Worm (Caenorhabditis elegans) whole organism, L1 larva: ENCODE data around the gene lipl-6.

ENCODE experiments used
- C04F5.9 ChIP-seq: sonication (generic microtip); optimal IDR thresholded peaks from 2 replicates; lab custom pipeline; 2016; ENCODE audit warnings: missing genetic modification characterization, missing compliant biosample characterization
- C16A3.4 ChIP-seq: fragments of 150-350 bp; optimal IDR thresholded peaks from 2 replicates; lab custom pipeline; 2014; ENCODE audit warnings: missing biosample characterization, missing genetic modification characterization
- C34B4.2 ChIP-seq: sonication (generic microtip); optimal IDR thresholded peaks from 2 replicates; lab custom pipeline; 2017; ENCODE audit warnings: mild to moderate bottlenecking, missing genetic modification characterization, missing compliant biosample characterization
- F16B12.6 ChIP-seq: fragments of 150-350 bp; optimal IDR thresholded peaks from 2 replicates; lab custom pipeline; 2014; ENCODE audit warnings: missing biosample characterization, missing genetic modification characterization
- Y116A8C.19 ChIP-seq: sonication (generic microtip); optimal IDR thresholded peaks from 2 replicates; lab custom pipeline; 2016; ENCODE audit warnings: missing compliant biosample characterization, missing genetic modification characterization, borderline replicate concordance
- aha-1 ChIP-seq: fragments of 150-350 bp; optimal IDR thresholded peaks from 2 replicates; lab custom pipeline; 2014; ENCODE audit warnings: missing biosample characterization, missing genetic modification characterization
- alr-1 ChIP-seq: fragments of 200-800 bp; sonication (Bioruptor generic); optimal IDR thresholded peaks from 2 replicates; lab custom pipeline; 2018; ENCODE audit warnings: borderline replicate concordance, mild to moderate bottlenecking, missing genetic modification characterization, missing compliant biosample characterization
- blmp-1 ChIP-seq: fragments of 150-350 bp; optimal IDR thresholded peaks from 2 replicates; lab custom pipeline; 2014; ENCODE audit warnings: missing biosample characterization, missing genetic modification characterization
- ceh-82 ChIP-seq, 3 experiments: fragments of 150-350 bp in 1 of 3; sonication (generic microtip) in 2 of 3; optimal IDR thresholded peaks; 2 replicates each; lab custom pipeline; 2014 to 2017; ENCODE audit warnings: missing biosample characterization in 3 of 3, missing genetic modification characterization in 3 of 3
- ces-1 ChIP-seq: fragments of 150-350 bp; optimal IDR thresholded peaks from 2 replicates; lab custom pipeline; 2014; ENCODE audit warnings: missing biosample characterization, missing genetic modification reagents, missing genetic modification characterization
- efl-1 ChIP-seq, 4 experiments: fragments of 150-350 bp; optimal IDR thresholded peaks in 3 of 4; peaks in 1 of 4; 1 replicate in 1 of 4; 2 replicates in 3 of 4; lab custom pipeline; 2014; ENCODE audit warnings: missing biosample characterization in 2 of 4, missing genetic modification characterization in 2 of 4, missing genetic modification reagents in 2 of 4
- egl-13 ChIP-seq: sonication (generic microtip); optimal IDR thresholded peaks from 2 replicates; lab custom pipeline; 2016; ENCODE audit warnings: missing genotype, missing genetic modification reagents, missing genetic modification characterization, missing compliant biosample characterization
- egl-27 ChIP-seq, 2 experiments: fragments of 150-350 bp in 1 of 2; sonication (generic microtip); optimal IDR thresholded peaks; 3 replicates each; lab custom pipeline; 2017 to 2018; ENCODE audit warnings: missing biosample characterization in 2 of 2, missing genetic modification characterization in 2 of 2, missing genetic modification reagents in 2 of 2
- elt-2 ChIP-seq: sonication (generic microtip); optimal IDR thresholded peaks from 2 replicates; lab custom pipeline; 2016; ENCODE audit warnings: missing genetic modification characterization, mild to moderate bottlenecking, inconsistent platforms, missing compliant biosample characterization, missing genetic modification reagents
- elt-3 ChIP-seq, 6 experiments: fragments of 150-350 bp in 1 of 6; sonication (generic microtip); optimal IDR thresholded peaks; 2 replicates each; lab custom pipeline; 2017 to 2018; ENCODE audit warnings: missing biosample characterization in 6 of 6, missing genetic modification characterization in 6 of 6, inconsistent platforms in 1 of 6
- ets-5 ChIP-seq: fragments of 200-800 bp; sonication (Bioruptor generic); IDR thresholded peaks from 2 replicates; pipeline ENCODE4 v1.3.6; 2022; ENCODE audit warnings: missing genetic modification characterization, missing compliant biosample characterization
- fkh-8 ChIP-seq: sonication (generic microtip); optimal IDR thresholded peaks from 2 replicates; lab custom pipeline; 2016; ENCODE audit warnings: mild to moderate bottlenecking, missing genetic modification characterization, missing compliant biosample characterization
- hlh-17 ChIP-seq: fragments of 200-800 bp; sonication (Bioruptor generic); optimal IDR thresholded peaks from 2 replicates; lab custom pipeline; 2018; ENCODE audit warnings: missing genetic modification characterization, mild to moderate bottlenecking, missing compliant biosample characterization, moderate library complexity, borderline replicate concordance
- hpl-2 ChIP-seq: fragments of 150-350 bp; optimal IDR thresholded peaks from 2 replicates; lab custom pipeline; 2014; ENCODE audit warnings: missing biosample characterization, missing genetic modification reagents, missing genetic modification characterization
- jun-1 ChIP-seq: fragments of 150-350 bp; optimal IDR thresholded peaks from 2 replicates; lab custom pipeline; 2014; ENCODE audit warnings: missing biosample characterization, missing genetic modification reagents, missing genetic modification characterization
- lin-13 ChIP-seq: fragments of 150-350 bp; optimal IDR thresholded peaks from 2 replicates; lab custom pipeline; 2014; ENCODE audit warnings: missing biosample characterization, missing genetic modification reagents, missing genetic modification characterization
- lin-14 ChIP-seq: fragments of 200-800 bp; sonication (Bioruptor generic); optimal IDR thresholded peaks from 2 replicates; lab custom pipeline; 2018; ENCODE audit warnings: mild to moderate bottlenecking, missing genetic modification characterization, moderate library complexity, missing compliant biosample characterization
- lin-15B ChIP-seq: fragments of 150-350 bp; sonication (generic microtip); optimal IDR thresholded peaks from 3 replicates; lab custom pipeline; 2014; ENCODE audit warnings: missing biosample characterization, missing genetic modification characterization
- lin-39 ChIP-seq: fragments of 150-350 bp; optimal IDR thresholded peaks from 2 replicates; lab custom pipeline; 2014; ENCODE audit warnings: missing biosample characterization, missing genetic modification reagents, missing genetic modification characterization
- lir-3 ChIP-seq: sonication (generic microtip); optimal IDR thresholded peaks from 2 replicates; lab custom pipeline; 2016; ENCODE audit warnings: mild to moderate bottlenecking, missing genetic modification characterization, moderate library complexity, missing compliant biosample characterization; ENCODE audit not compliant: poor library complexity
- lsy-2 ChIP-seq, 2 experiments: fragments of 150-350 bp; optimal IDR thresholded peaks; 2 replicates each; lab custom pipeline; 2014; ENCODE audit warnings: missing biosample characterization in 2 of 2, missing genetic modification characterization in 2 of 2
- mep-1 ChIP-seq: fragments of 150-350 bp; optimal IDR thresholded peaks from 2 replicates; lab custom pipeline; 2014; ENCODE audit warnings: missing biosample characterization, missing genetic modification characterization
- nhr-19 ChIP-seq: fragments of 200-800 bp; sonication (Bioruptor generic); conservative IDR thresholded peaks from 2 replicates; pipeline ENCODE4 v1.3.6; 2022; ENCODE audit warnings: missing genetic modification characterization, missing compliant biosample characterization
- nhr-20 ChIP-seq: sonication (generic microtip); optimal IDR thresholded peaks from 2 replicates; lab custom pipeline; 2016; ENCODE audit warnings: mild to moderate bottlenecking, missing genetic modification characterization, missing compliant biosample characterization
- nhr-237 ChIP-seq: fragments of 150-350 bp; optimal IDR thresholded peaks from 2 replicates; lab custom pipeline; 2014; ENCODE audit warnings: missing biosample characterization, missing genetic modification characterization
- nhr-28 ChIP-seq: fragments of 150-350 bp; optimal IDR thresholded peaks from 2 replicates; lab custom pipeline; 2014; ENCODE audit warnings: missing biosample characterization, missing genetic modification characterization
- nhr-47 ChIP-seq: sonication (generic microtip); optimal IDR thresholded peaks from 2 replicates; lab custom pipeline; 2016; ENCODE audit warnings: mild to moderate bottlenecking, missing genetic modification characterization, moderate library complexity, missing compliant biosample characterization
- nhr-71 ChIP-seq: sonication (generic microtip); optimal IDR thresholded peaks from 2 replicates; lab custom pipeline; 2016; ENCODE audit warnings: mild to moderate bottlenecking, missing genetic modification characterization, moderate library complexity, missing compliant biosample characterization
- nhr-84 ChIP-seq: sonication (generic microtip); optimal IDR thresholded peaks from 2 replicates; lab custom pipeline; 2017; ENCODE audit warnings: missing biosample characterization, missing genetic modification characterization
- nhr-90 ChIP-seq: sonication (generic microtip); optimal IDR thresholded peaks from 2 replicates; lab custom pipeline; 2016; ENCODE audit warnings: mild to moderate bottlenecking, missing genetic modification characterization, missing compliant biosample characterization; ENCODE audit not compliant: poor library complexity
- rnt-1 ChIP-seq: sonication (generic microtip); optimal IDR thresholded peaks from 2 replicates; lab custom pipeline; 2016; ENCODE audit warnings: mild to moderate bottlenecking, missing genetic modification characterization, moderate library complexity, missing compliant biosample characterization
- snpc-4 ChIP-seq: fragments of 150-350 bp; optimal IDR thresholded peaks from 2 replicates; lab custom pipeline; 2014; ENCODE audit warnings: missing biosample characterization, missing genetic modification characterization
- snu-23 ChIP-seq: sonication (generic microtip); optimal IDR thresholded peaks from 2 replicates; lab custom pipeline; 2016; ENCODE audit warnings: missing genetic modification characterization, missing compliant biosample characterization
- sox-4 ChIP-seq: sonication (generic microtip); optimal IDR thresholded peaks from 2 replicates; lab custom pipeline; 2016; ENCODE audit warnings: missing genetic modification characterization, missing compliant biosample characterization
- sptf-1 ChIP-seq: fragments of 150-350 bp; optimal IDR thresholded peaks from 2 replicates; lab custom pipeline; 2014; ENCODE audit warnings: missing biosample characterization, missing genetic modification characterization
- sup-37 ChIP-seq: fragments of 200-800 bp; sonication (Bioruptor generic); optimal IDR thresholded peaks from 2 replicates; lab custom pipeline; 2018; ENCODE audit warnings: mild to moderate bottlenecking, missing genetic modification characterization, missing compliant biosample characterization
- swsn-7 ChIP-seq: sonication (generic microtip); optimal IDR thresholded peaks from 2 replicates; lab custom pipeline; 2016; ENCODE audit warnings: missing genetic modification characterization, missing compliant biosample characterization
- tbx-2 ChIP-seq: sonication (generic microtip); optimal IDR thresholded peaks from 2 replicates; lab custom pipeline; 2016; ENCODE audit warnings: missing genetic modification characterization, missing compliant biosample characterization
- unc-130 ChIP-seq: fragments of 150-350 bp; optimal IDR thresholded peaks from 2 replicates; lab custom pipeline; 2017; ENCODE audit warnings: missing biosample characterization, missing genetic modification characterization, inconsistent platforms
- unc-30 ChIP-seq: sonication (generic microtip); optimal IDR thresholded peaks from 2 replicates; lab custom pipeline; 2017; ENCODE audit warnings: missing biosample characterization, missing genetic modification characterization
- unc-98 ChIP-seq: fragments of 200-800 bp; sonication (Bioruptor generic); IDR thresholded peaks from 2 replicates; pipeline ENCODE4 v1.3.6; 2022; ENCODE audit warnings: missing genetic modification characterization, missing compliant biosample characterization
- vab-15 ChIP-seq: sonication (generic microtip); optimal IDR thresholded peaks from 2 replicates; lab custom pipeline; 2017; ENCODE audit warnings: missing genotype, mild to moderate bottlenecking, missing genetic modification characterization, missing compliant biosample characterization
- zag-1 ChIP-seq: fragments of 150-350 bp; optimal IDR thresholded peaks from 2 replicates; lab custom pipeline; 2014; ENCODE audit warnings: missing biosample characterization, missing genetic modification characterization

lipl-6 gene

DNA sequence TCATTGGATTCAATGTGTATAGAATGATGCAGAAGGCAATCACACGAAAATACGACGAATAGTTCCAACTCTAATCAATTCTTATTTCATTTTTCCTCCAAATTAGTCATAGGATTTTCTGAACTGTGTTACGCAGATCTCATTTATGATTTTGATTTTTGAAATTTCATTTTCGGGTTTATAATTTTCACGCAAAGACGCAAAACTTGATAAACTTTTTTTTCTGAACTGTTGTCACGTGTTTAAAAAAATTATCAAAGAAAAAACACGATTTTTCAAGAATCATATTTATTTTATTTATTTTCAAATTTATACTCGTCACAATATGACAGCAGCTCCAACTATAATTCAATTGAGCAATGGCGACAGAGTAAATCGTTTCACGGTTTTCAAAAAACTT lies 37.4 kb downstream of the lipl-6 start, which contains the start of gene K11C4.1:
Gene K11C4.1, plus strand, starts transcription at position 301 of the 400 bp plus-strand sequence.
- TF ChIP-seq elt-2 (no peak), efl-1 (optimal IDR thresholded peaks at IDR 0.05; lab: Kevin White, UChicago) (no peak), efl-1 (GFP tag; optimal IDR thresholded peaks at IDR 0.05 in 1 of 2; lab: Kevin White, UChicago) (peak in 1 of 2 experiments; percentile 73)

DNA sequence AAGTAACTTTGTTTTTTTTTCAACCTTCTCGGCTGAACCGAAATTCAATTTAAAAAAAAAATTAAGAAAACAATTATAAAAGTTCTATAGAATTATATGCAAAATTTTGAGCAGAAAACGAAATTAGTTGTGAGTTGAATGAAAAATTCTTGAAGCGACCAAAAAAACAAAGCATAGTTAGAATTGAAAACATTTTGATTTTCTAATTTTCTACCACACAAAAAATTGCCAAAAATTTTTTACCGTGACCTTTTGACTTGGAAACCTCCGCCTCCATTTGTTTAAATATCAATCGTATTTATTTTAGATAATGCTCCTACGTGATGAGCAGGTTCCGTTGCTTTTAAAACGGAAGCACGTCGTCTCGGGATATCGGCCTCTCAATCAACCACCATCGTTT lies 39.3 kb downstream of the lipl-6 start, which contains the start of gene K11C4.2:
Gene K11C4.2, plus strand, starts transcription at position 301 of the 400 bp plus-strand sequence.
- no peak for TF ChIP-seq hpl-2
- TF ChIP-seq unc-98, result no peak
- TF ChIP-seq C34B4.2 (tag; lab: Kevin White, UChicago), result no peak
- TF ChIP-seq elt-3 (tag; optimal IDR thresholded peaks at IDR 0.05; lab: Kevin White, UChicago), result no peak
- no peak for TF ChIP-seq tbx-2 (tag; lab: Kevin White, UChicago)
- no peak for TF ChIP-seq unc-130 (tag; lab: Kevin White, UChicago)
- TF ChIP-seq F16B12.6 (tag; lab: Kevin White, UChicago), result no peak
- TF ChIP-seq C04F5.9 (tag; lab: Kevin White, UChicago), result no peak
- TF ChIP-seq vab-15, result no peak

ce11 chrV:6893681-6894080 lies 40.4 kb downstream of the lipl-6 start:
- TF ChIP-seq rnt-1 (tag; lab: Kevin White, UChicago) (peak; percentile 15), sup-37 (GFP tag; lab: Kevin White, UChicago) (no peak), nhr-20 (tag; lab: Kevin White, UChicago) (no peak), jun-1 (tag; lab: Kevin White, UChicago) (no peak), fkh-8 (no peak), efl-1 (optimal IDR thresholded peaks at IDR 0.05; lab: Kevin White, UChicago) (no peak), efl-1 (GFP tag; optimal IDR thresholded peaks at IDR 0.05 in 1 of 2; lab: Kevin White, UChicago) (peak in 1 of 2 experiments; percentile 35), lir-3 (tag; lab: Kevin White, UChicago) (no peak), mep-1 (no peak), nhr-90 (no peak), nhr-19 (no peak), sptf-1 (tag; lab: Kevin White, UChicago) (no peak), ces-1 (GFP tag; lab: Kevin White, UChicago) (no peak), nhr-47 (tag; lab: Kevin White, UChicago) (peak; percentile 10), nhr-84 (tag; lab: Kevin White, UChicago) (no peak), alr-1 (no peak), nhr-28 (tag; lab: Kevin White, UChicago) (no peak), lsy-2 (tag; optimal IDR thresholded peaks at IDR 0.05; lab: Kevin White, UChicago) (peak in 1 of 2 experiments; percentile 3), F16B12.6 (tag; lab: Kevin White, UChicago) (no peak), hpl-2 (no peak), ets-5 (no peak), ceh-82 (tag; optimal IDR thresholded peaks at IDR 0.05; lab: Kevin White, UChicago) (peak in 1 of 3 experiments; percentile 36), hlh-17 (GFP tag; lab: Kevin White, UChicago) (no peak), swsn-7 (no peak), nhr-71 (tag; lab: Kevin White, UChicago) (peak; percentile 17), lin-13 (GFP tag; lab: Kevin White, UChicago) (no peak), blmp-1 (tag; lab: Kevin White, UChicago) (no peak), lin-39 (no peak), egl-27 (tag; optimal IDR thresholded peaks at IDR 0.05; lab: Kevin White, UChicago) (no peak), sox-4 (tag; lab: Kevin White, UChicago) (no peak), aha-1 (tag; lab: Kevin White, UChicago) (no peak), lin-14 (peak; percentile 51), snpc-4 (tag; lab: Kevin White, UChicago) (no peak), C04F5.9 (tag; lab: Kevin White, UChicago) (no peak), Y116A8C.19 (no peak), unc-30 (tag; lab: Kevin White, UChicago) (no peak), lin-15B (tag; lab: Kevin White, UChicago) (no peak), nhr-237 (tag; lab: Kevin White, UChicago) (no peak), egl-13 (tag; lab: Kevin White, UChicago) (no peak), zag-1 (no peak), C16A3.4 (tag; lab: Kevin White, UChicago) (no peak), snu-23 (GFP tag; lab: Kevin White, UChicago) (no peak)
